Worm (Caenorhabditis elegans) whole organism, L1 larva: ENCODE results near the gene clec-167.

ENCODE experiments used
- ama-1 ChIP-seq: fragments of 150-350 bp; optimal IDR thresholded peaks from 2 replicates; lab custom pipeline; 2014
- ceh-63 ChIP-seq: fragments of 200-800 bp; sonication (Bioruptor generic); optimal IDR thresholded peaks from 2 replicates; lab custom pipeline; 2018; ENCODE audit warnings: mild to moderate bottlenecking, missing genetic modification characterization, missing compliant biosample characterization
- ceh-82 ChIP-seq, 3 experiments: fragments of 150-350 bp in 1 of 3; sonication (generic microtip) in 2 of 3; optimal IDR thresholded peaks; 2 replicates each; lab custom pipeline; 2014 to 2017; ENCODE audit warnings: missing biosample characterization in 3 of 3, missing genetic modification characterization in 3 of 3
- ceh-88 ChIP-seq: fragments of 200-800 bp; sonication (Bioruptor generic); IDR thresholded peaks from 2 replicates; pipeline ENCODE4 v1.3.6; 2022; ENCODE audit warnings: missing genetic modification characterization, missing compliant biosample characterization
- ceh-90 ChIP-seq: sonication (generic microtip); optimal IDR thresholded peaks from 2 replicates; lab custom pipeline; 2016; ENCODE audit warnings: missing genetic modification characterization, missing compliant biosample characterization
- dpl-1 ChIP-seq, 3 experiments: fragments of 150-350 bp in 2 of 3; sonication (generic microtip) in 1 of 3; optimal IDR thresholded peaks; 2 replicates each; lab custom pipeline; 2014 to 2017; ENCODE audit warnings: missing biosample characterization in 3 of 3, missing genetic modification characterization in 3 of 3, missing genetic modification reagents in 3 of 3
- efl-1 ChIP-seq, 4 experiments: fragments of 150-350 bp; optimal IDR thresholded peaks in 3 of 4; peaks in 1 of 4; 1 replicate in 1 of 4; 2 replicates in 3 of 4; lab custom pipeline; 2014; ENCODE audit warnings: missing biosample characterization in 2 of 4, missing genetic modification characterization in 2 of 4, missing genetic modification reagents in 2 of 4
- efl-3 ChIP-seq: fragments of 200-800 bp; sonication (Bioruptor generic); optimal IDR thresholded peaks from 2 replicates; lab custom pipeline; 2018; ENCODE audit warnings: mild to moderate bottlenecking, missing genetic modification characterization, missing compliant biosample characterization
- egl-13 ChIP-seq: sonication (generic microtip); optimal IDR thresholded peaks from 2 replicates; lab custom pipeline; 2016; ENCODE audit warnings: missing genotype, missing genetic modification reagents, missing genetic modification characterization, missing compliant biosample characterization
- elt-2 ChIP-seq: sonication (generic microtip); optimal IDR thresholded peaks from 2 replicates; lab custom pipeline; 2016; ENCODE audit warnings: missing genetic modification characterization, mild to moderate bottlenecking, inconsistent platforms, missing compliant biosample characterization, missing genetic modification reagents
- fkh-10 ChIP-seq: sonication (generic microtip); optimal IDR thresholded peaks from 2 replicates; lab custom pipeline; 2017; ENCODE audit warnings: missing biosample characterization, missing genetic modification reagents, missing genetic modification characterization
- fkh-4 ChIP-seq: sonication (generic microtip); optimal IDR thresholded peaks from 2 replicates; lab custom pipeline; 2016; ENCODE audit warnings: missing compliant biosample characterization, missing genetic modification characterization, borderline replicate concordance
- fkh-8 ChIP-seq: sonication (generic microtip); optimal IDR thresholded peaks from 2 replicates; lab custom pipeline; 2016; ENCODE audit warnings: mild to moderate bottlenecking, missing genetic modification characterization, missing compliant biosample characterization
- jun-1 ChIP-seq: fragments of 150-350 bp; optimal IDR thresholded peaks from 2 replicates; lab custom pipeline; 2014; ENCODE audit warnings: missing biosample characterization, missing genetic modification reagents, missing genetic modification characterization
- lin-14 ChIP-seq: fragments of 200-800 bp; sonication (Bioruptor generic); optimal IDR thresholded peaks from 2 replicates; lab custom pipeline; 2018; ENCODE audit warnings: mild to moderate bottlenecking, missing genetic modification characterization, moderate library complexity, missing compliant biosample characterization
- lsy-2 ChIP-seq, 2 experiments: fragments of 150-350 bp; optimal IDR thresholded peaks; 2 replicates each; lab custom pipeline; 2014; ENCODE audit warnings: missing biosample characterization in 2 of 2, missing genetic modification characterization in 2 of 2
- nhr-237 ChIP-seq: fragments of 150-350 bp; optimal IDR thresholded peaks from 2 replicates; lab custom pipeline; 2014; ENCODE audit warnings: missing biosample characterization, missing genetic modification characterization
- nhr-28 ChIP-seq: fragments of 150-350 bp; optimal IDR thresholded peaks from 2 replicates; lab custom pipeline; 2014; ENCODE audit warnings: missing biosample characterization, missing genetic modification characterization
- nhr-47 ChIP-seq: sonication (generic microtip); optimal IDR thresholded peaks from 2 replicates; lab custom pipeline; 2016; ENCODE audit warnings: mild to moderate bottlenecking, missing genetic modification characterization, moderate library complexity, missing compliant biosample characterization
- nhr-77 ChIP-seq: fragments of 150-350 bp; optimal IDR thresholded peaks from 2 replicates; lab custom pipeline; 2014; ENCODE audit warnings: missing biosample characterization, missing genetic modification characterization
- pqm-1 ChIP-seq: sonication (generic microtip); optimal IDR thresholded peaks from 3 replicates; lab custom pipeline; 2017; ENCODE audit warnings: missing biosample characterization, missing genetic modification characterization
- rnt-1 ChIP-seq: sonication (generic microtip); optimal IDR thresholded peaks from 2 replicates; lab custom pipeline; 2016; ENCODE audit warnings: mild to moderate bottlenecking, missing genetic modification characterization, moderate library complexity, missing compliant biosample characterization
- skn-1 ChIP-seq: fragments of 150-350 bp; optimal IDR thresholded peaks from 2 replicates; lab custom pipeline; 2014; ENCODE audit warnings: missing biosample characterization, missing genetic modification characterization
- snpc-4 ChIP-seq: fragments of 150-350 bp; optimal IDR thresholded peaks from 2 replicates; lab custom pipeline; 2014; ENCODE audit warnings: missing biosample characterization, missing genetic modification characterization
- snu-23 ChIP-seq: sonication (generic microtip); optimal IDR thresholded peaks from 2 replicates; lab custom pipeline; 2016; ENCODE audit warnings: missing genetic modification characterization, missing compliant biosample characterization
- sptf-1 ChIP-seq: fragments of 150-350 bp; optimal IDR thresholded peaks from 2 replicates; lab custom pipeline; 2014; ENCODE audit warnings: missing biosample characterization, missing genetic modification characterization
- swsn-7 ChIP-seq: sonication (generic microtip); optimal IDR thresholded peaks from 2 replicates; lab custom pipeline; 2016; ENCODE audit warnings: missing genetic modification characterization, missing compliant biosample characterization
- tbx-2 ChIP-seq: sonication (generic microtip); optimal IDR thresholded peaks from 2 replicates; lab custom pipeline; 2016; ENCODE audit warnings: missing genetic modification characterization, missing compliant biosample characterization
- unc-130 ChIP-seq: fragments of 150-350 bp; optimal IDR thresholded peaks from 2 replicates; lab custom pipeline; 2017; ENCODE audit warnings: missing biosample characterization, missing genetic modification characterization, inconsistent platforms
- unc-98 ChIP-seq: fragments of 200-800 bp; sonication (Bioruptor generic); IDR thresholded peaks from 2 replicates; pipeline ENCODE4 v1.3.6; 2022; ENCODE audit warnings: missing genetic modification characterization, missing compliant biosample characterization
- ztf-11 ChIP-seq, 2 experiments: sonication (generic microtip); optimal IDR thresholded peaks; 2 replicates each; lab custom pipeline; 2016 to 2017; ENCODE audit warnings: missing genetic modification characterization in 2 of 2, missing biosample characterization in 1 of 2, missing compliant biosample characterization in 1 of 2
- ztf-4 ChIP-seq: fragments of 150-350 bp; optimal IDR thresholded peaks from 2 replicates; lab custom pipeline; 2014; ENCODE audit warnings: missing biosample characterization, missing genetic modification characterization

Gene clec-167

ce11 chrIV:1216290-1216689 is 39.2 kb downstream of the clec-167 start, which contains the start of gene W09G12.9:
TSS of gene W09G12.9 (plus strand) at chrIV:1216590.
- no peak for TF ChIP-seq nhr-77 (tag; lab: Kevin White, UChicago)
- TF ChIP-seq pqm-1 (tag; lab: Kevin White, UChicago) = no peak
- TF ChIP-seq skn-1 (tag; lab: Kevin White, UChicago) = no peak
- TF ChIP-seq jun-1 (tag; lab: Kevin White, UChicago) = no peak

- no peak for TF ChIP-seq efl-1 (optimal IDR thresholded peaks at IDR 0.05; lab: Kevin White, UChicago)
- TF ChIP-seq efl-1 (GFP tag; optimal IDR thresholded peaks at IDR 0.05 in 1 of 2; lab: Kevin White, UChicago) = peak in 1 of 2 experiments; percentile 54
- TF ChIP-seq nhr-28 (tag; lab: Kevin White, UChicago) = no peak
These were observed 40.0 kb downstream of the clec-167 start for ce11 chrIV:1215536-1215935.

ce11 chrIV:1213192-1213591 is 42.3 kb downstream of the clec-167 start:
- TF ChIP-seq unc-130 (tag; lab: Kevin White, UChicago) = no peak
- TF ChIP-seq ceh-90 (tag; lab: Kevin White, UChicago) = no peak
- peak; percentile 71 for TF ChIP-seq fkh-8
- peak; percentile 14 for TF ChIP-seq tbx-2
- TF ChIP-seq lsy-2 (tag; optimal IDR thresholded peaks at IDR 0.05; lab: Kevin White, UChicago) = peak in 1 of 2 experiments; percentile 18
- TF ChIP-seq lin-14 (GFP tag; lab: Kevin White, UChicago) = peak; percentile 82
- TF ChIP-seq ztf-4 = no peak
- TF ChIP-seq swsn-7 = peak; percentile 4
- peak; percentile 35 for TF ChIP-seq snpc-4 (tag; lab: Kevin White, UChicago)
- TF ChIP-seq nhr-28 (tag; lab: Kevin White, UChicago) = no peak
- peak; percentile 15 for TF ChIP-seq snu-23 (GFP tag; lab: Kevin White, UChicago)
- TF ChIP-seq nhr-47 (tag; lab: Kevin White, UChicago) = peak; percentile 4
- TF ChIP-seq efl-1 (optimal IDR thresholded peaks at IDR 0.05; lab: Kevin White, UChicago) = no peak
- TF ChIP-seq efl-1 (GFP tag; optimal IDR thresholded peaks at IDR 0.05 in 1 of 2; lab: Kevin White, UChicago) = peak in 1 of 2 experiments; percentile 2
- peak in 1 of 3 experiments; percentile 39 for TF ChIP-seq ceh-82 (tag; optimal IDR thresholded peaks at IDR 0.05; lab: Kevin White, UChicago)
- TF ChIP-seq dpl-1 (GFP tag; optimal IDR thresholded peaks at IDR 0.05; lab: Kevin White, UChicago) = peak in 1 of 3 experiments; percentile 20
- peak; percentile 36 for TF ChIP-seq skn-1 (tag; lab: Kevin White, UChicago)

- TF ChIP-seq rnt-1 (tag; lab: Kevin White, UChicago) (no peak), fkh-10 (peak; percentile 1), efl-1 (optimal IDR thresholded peaks at IDR 0.05; lab: Kevin White, UChicago) (no peak), efl-1 (GFP tag; optimal IDR thresholded peaks at IDR 0.05 in 1 of 2; lab: Kevin White, UChicago) (no peak), efl-3 (GFP tag; lab: Kevin White, UChicago) (no peak), lin-14 (GFP tag; lab: Kevin White, UChicago) (peak; percentile 36), egl-13 (tag; lab: Kevin White, UChicago) (no peak)
These were observed 43.2 kb downstream of the clec-167 start for ce11 chrIV:1212357-1212756.

ce11 chrIV:1211902-1212301 is 43.6 kb downstream of the clec-167 start:
- no peak for TF ChIP-seq ceh-88 (GFP tag; lab: Robert Waterston, UW)
- no peak for TF ChIP-seq fkh-4 (tag; lab: Kevin White, UChicago)
- no peak for TF ChIP-seq ztf-11 (tag; optimal IDR thresholded peaks at IDR 0.05; lab: Kevin White, UChicago)
- TF ChIP-seq ama-1 (lab: Kevin White, UChicago) = no peak
- no peak for TF ChIP-seq ceh-63 (GFP tag; lab: Kevin White, UChicago)
- peak; percentile 42 for TF ChIP-seq elt-2 (tag; lab: Kevin White, UChicago)
- no peak for TF ChIP-seq tbx-2
- TF ChIP-seq efl-1 (optimal IDR thresholded peaks at IDR 0.05; lab: Kevin White, UChicago) = no peak
- peak in 1 of 2 experiments; percentile 27 for TF ChIP-seq efl-1 (GFP tag; optimal IDR thresholded peaks at IDR 0.05 in 1 of 2; lab: Kevin White, UChicago)
- peak; percentile 52 for TF ChIP-seq snpc-4 (tag; lab: Kevin White, UChicago)
- no peak for TF ChIP-seq rnt-1 (tag; lab: Kevin White, UChicago)
- TF ChIP-seq, all 84 proteins: peak for 3

- TF ChIP-seq unc-98 (GFP tag; lab: Robert Waterston, UW) (no peak), sptf-1 (tag; lab: Kevin White, UChicago) (no peak), nhr-237 (tag; lab: Kevin White, UChicago) (no peak)
- TF ChIP-seq, all 84 proteins: peak for 0
These were observed 45.7 kb downstream of the clec-167 start for ce11 chrIV:1209813-1210212.
